Worm (Caenorhabditis elegans): ENCODE measurements around the gene pak-2.

DNA sequence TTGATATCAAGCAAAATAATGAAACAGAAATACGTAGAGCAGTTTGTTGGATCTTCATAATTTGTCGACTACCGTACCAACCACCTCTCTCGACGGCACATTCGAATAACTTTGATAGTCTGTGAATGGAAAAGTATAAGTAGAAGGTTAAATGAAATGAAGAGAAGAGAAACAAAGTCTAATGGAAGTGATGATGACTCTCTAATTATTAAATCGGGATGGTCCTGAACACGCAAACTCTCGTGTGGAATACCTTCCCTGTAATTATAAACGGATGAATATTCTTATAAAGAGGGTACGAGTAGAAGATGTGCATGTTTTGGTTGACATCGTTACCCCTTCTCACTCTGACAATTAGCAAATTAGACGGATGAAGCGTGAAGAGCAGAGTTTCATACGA lies 16.4 kb downstream of the pak-2 start, which contains the start of the genes C13G3.12 and hot-6:
- TF ChIP-seq mdl-1 (tag; optimal IDR thresholded peaks at IDR 0.05) = no peak
- no peak for TF ChIP-seq unc-39 (tag; optimal IDR thresholded peaks at IDR 0.05)
- TF ChIP-seq skn-1 (tag; optimal IDR thresholded peaks at IDR 0.05) = no peak
- TF ChIP-seq zag-1 (tag; optimal IDR thresholded peaks at IDR 0.05) = no peak
- TF ChIP-seq lin-39 (tag; optimal IDR thresholded peaks at IDR 0.05) = no peak
- TF ChIP-seq ama-1 (optimal IDR thresholded peaks at IDR 0.05) = no peak
- no peak for TF ChIP-seq ztf-4 (tag; optimal IDR thresholded peaks at IDR 0.05)

All from whole organism, L3 larva.